Worm (Caenorhabditis elegans): Measurements from ENCODE around the gene C30G4.2.

The C30G4.2 gene

DNA sequence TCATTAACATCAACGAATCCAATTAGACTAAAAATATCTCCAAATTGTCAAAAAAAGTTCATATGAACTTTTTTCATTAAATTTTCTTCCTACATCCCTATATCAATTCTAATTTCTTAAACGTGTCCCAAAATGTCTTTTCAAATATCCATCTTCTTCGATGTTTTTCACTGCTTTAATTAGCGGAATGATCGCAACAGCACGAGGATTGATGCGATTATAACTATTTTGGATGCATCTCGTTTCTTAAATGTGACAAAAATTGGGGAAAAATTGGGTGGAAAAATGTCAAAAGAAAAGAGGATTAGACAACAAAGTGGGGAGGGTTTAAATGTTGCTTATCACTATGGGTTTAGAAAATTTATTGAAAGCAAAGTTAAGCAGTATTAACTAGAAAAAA, 11.2 kb downstream of the C30G4.2 start:
- no peak for TF ChIP-seq fkh-8 (tag; optimal IDR thresholded peaks at IDR 0.05)
- TF ChIP-seq grh-1 (GFP tag; IDR thresholded peaks at IDR 0.05), result no peak
- TF ChIP-seq blmp-1 (tag; optimal IDR thresholded peaks at IDR 0.05), result peak; percentile 42
- TF ChIP-seq elt-3 (tag; optimal IDR thresholded peaks at IDR 0.05), result peak in 1 of 6 experiments; percentile 1
- peak; percentile 63 for TF ChIP-seq nhr-85 (tag)
- TF ChIP-seq tbx-2 (tag; optimal IDR thresholded peaks at IDR 0.05), result peak; percentile 4
- peak; percentile 58 for TF ChIP-seq lin-14 (GFP tag; optimal IDR thresholded peaks at IDR 0.05)

DNA sequence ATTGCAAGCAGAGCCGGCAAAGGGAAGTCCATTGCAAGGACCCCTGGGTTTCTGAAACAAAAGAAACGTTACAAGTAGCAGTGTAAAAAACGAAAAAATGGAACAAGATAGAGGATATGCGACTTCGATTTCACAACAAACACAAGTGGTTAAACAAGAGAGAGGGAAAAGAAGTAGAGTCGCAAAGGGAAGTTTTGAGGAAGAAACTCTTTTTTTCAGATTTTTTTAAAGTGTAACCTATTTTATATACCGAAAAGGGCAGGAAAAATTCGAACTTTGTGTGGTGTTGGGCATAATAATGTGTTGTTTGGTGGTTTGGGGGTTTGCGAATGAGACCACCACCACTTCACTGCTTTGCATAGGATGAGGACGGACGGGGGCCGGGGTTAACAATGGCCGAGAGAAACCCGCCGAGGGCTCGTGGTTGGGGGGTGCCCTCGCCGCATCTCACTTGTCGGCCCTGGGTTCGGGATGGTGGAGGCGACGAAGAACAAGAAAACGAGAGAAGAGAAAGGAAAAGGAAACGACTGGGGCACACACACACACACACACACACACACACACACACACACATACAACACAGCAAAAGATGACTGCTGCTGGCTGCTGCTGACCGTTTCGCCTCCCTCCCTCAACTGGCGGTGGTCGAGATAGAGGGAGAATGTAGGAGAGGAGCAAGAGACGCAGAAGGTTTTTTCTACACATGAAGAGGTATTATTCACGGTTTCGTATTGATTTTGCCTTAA, 15.1 kb downstream of the C30G4.2 start, which contains the start of gene ptrn-1:
ptrn-1 (minus strand) TSS at position 51 of the 746 bp plus-strand sequence.
- TF ChIP-seq mep-1 (tag; optimal IDR thresholded peaks at IDR 0.05), result peak; percentile 45
- peak; percentile 56 for TF ChIP-seq unc-130 (tag; optimal IDR thresholded peaks at IDR 0.05)
- TF ChIP-seq dpl-1 (GFP tag; optimal IDR thresholded peaks at IDR 0.05), result peak in 1 of 3 experiments; percentile 13
- peak; percentile 57 for TF ChIP-seq ceh-8 (GFP tag; optimal IDR thresholded peaks at IDR 0.05)
- TF ChIP-seq ceh-82 (tag; optimal IDR thresholded peaks at IDR 0.05), result peak; percentile 22 to 62 (median 47)
- no peak for TF ChIP-seq C04F5.9 (tag; optimal IDR thresholded peaks at IDR 0.05)
- TF ChIP-seq vab-15 (tag; optimal IDR thresholded peaks at IDR 0.05), result no peak
- peak; percentile 31 for TF ChIP-seq dsc-1 (tag; optimal IDR thresholded peaks at IDR 0.05)
- no peak for TF ChIP-seq efl-3 (GFP tag; optimal IDR thresholded peaks at IDR 0.05)
- no peak for TF ChIP-seq sox-4 (tag; optimal IDR thresholded peaks at IDR 0.05)
- peak in 1 of 6 experiments; percentile 13 for TF ChIP-seq elt-3 (tag; optimal IDR thresholded peaks at IDR 0.05)
- TF ChIP-seq hlh-17 (GFP tag; optimal IDR thresholded peaks at IDR 0.05; ENCODE audit: borderline replicate concordance), result no peak
- TF ChIP-seq pax-3 (tag; optimal IDR thresholded peaks at IDR 0.05), result no peak
- peak; percentile 94 for TF ChIP-seq blmp-1 (tag; optimal IDR thresholded peaks at IDR 0.05)
- TF ChIP-seq pqm-1 (tag; optimal IDR thresholded peaks at IDR 0.05), result no peak
- no peak for TF ChIP-seq C34B4.2 (tag; optimal IDR thresholded peaks at IDR 0.05)
- TF ChIP-seq lin-35 (GFP tag; optimal IDR thresholded peaks at IDR 0.05), result peak; percentile 47 to 58
- peak; percentile 61 for TF ChIP-seq jun-1 (tag; optimal IDR thresholded peaks at IDR 0.05)
- TF ChIP-seq ets-5 (GFP tag; IDR thresholded peaks at IDR 0.05), result no peak
- no peak for TF ChIP-seq ceh-63 (GFP tag; optimal IDR thresholded peaks at IDR 0.05)
- no peak for TF ChIP-seq mab-9 (GFP tag; IDR thresholded peaks at IDR 0.05)
- TF ChIP-seq unc-30 (tag; optimal IDR thresholded peaks at IDR 0.05), result no peak
- peak; percentile 18 for TF ChIP-seq xbp-1 (tag; optimal IDR thresholded peaks at IDR 0.05)
- TF ChIP-seq lsy-2 (tag; optimal IDR thresholded peaks at IDR 0.05), result peak; percentile 49 to 70
- peak; percentile 35 for TF ChIP-seq snpc-4 (tag; optimal IDR thresholded peaks at IDR 0.05)
- no peak for TF ChIP-seq grh-1 (GFP tag; IDR thresholded peaks at IDR 0.05)
- no peak for TF ChIP-seq fkh-4 (tag; optimal IDR thresholded peaks at IDR 0.05; ENCODE audit: borderline replicate concordance)
- peak; percentile 77 for TF ChIP-seq rnt-1 (tag; optimal IDR thresholded peaks at IDR 0.05)
- no peak for TF ChIP-seq aha-1 (tag; optimal IDR thresholded peaks at IDR 0.05)
- TF ChIP-seq nhr-12 (tag; optimal IDR thresholded peaks at IDR 0.05), result no peak
- peak; percentile 20 for TF ChIP-seq egl-13 (tag; optimal IDR thresholded peaks at IDR 0.05)
- TF ChIP-seq elt-2 (tag; optimal IDR thresholded peaks at IDR 0.05), result peak; percentile 28
- peak; percentile 30 for TF ChIP-seq fos-1 (tag; optimal IDR thresholded peaks at IDR 0.05)
- TF ChIP-seq ces-1 (GFP tag; optimal IDR thresholded peaks at IDR 0.05), result no peak
- TF ChIP-seq nhr-85 (tag), result peak; percentile 76
- TF ChIP-seq C16A3.4 (tag; optimal IDR thresholded peaks at IDR 0.05), result peak; percentile 63
- no peak for TF ChIP-seq ceh-90 (tag; optimal IDR thresholded peaks at IDR 0.05)
- no peak for TF ChIP-seq unc-62 (GFP tag; optimal IDR thresholded peaks at IDR 0.05)
- TF ChIP-seq swsn-7 (tag; optimal IDR thresholded peaks at IDR 0.05), result peak; percentile 64
- TF ChIP-seq nhr-84 (tag; optimal IDR thresholded peaks at IDR 0.05), result no peak
- TF ChIP-seq efl-1 (optimal IDR thresholded peaks at IDR 0.05), result peak; percentile 25 to 32
- peak in 1 of 2 experiments; percentile 92 for TF ChIP-seq efl-1 (GFP tag; optimal IDR thresholded peaks at IDR 0.05 in 1 of 2)
- peak; percentile 33 for TF ChIP-seq skn-1 (tag; optimal IDR thresholded peaks at IDR 0.05)
- TF ChIP-seq lin-39 (tag; optimal IDR thresholded peaks at IDR 0.05), result no peak
- no peak for TF ChIP-seq unc-98 (GFP tag; IDR thresholded peaks at IDR 0.05)
- peak; percentile 67 for TF ChIP-seq nhr-20 (tag; optimal IDR thresholded peaks at IDR 0.05)
- TF ChIP-seq ceh-88 (GFP tag; IDR thresholded peaks at IDR 0.05), result no peak

All from whole organism, L1 larva.